Fruit fly (Drosophila melanogaster): ENCODE measurements around the gene Sulf1.

- TF ChIP-seq CG8478 (optimal IDR thresholded peaks at IDR 0.05), result no peak
- TF ChIP-seq CTCF (optimal IDR thresholded peaks at IDR 0.05), result no peak
Measured at dm6 chr3R:16279382-16279932, 59.9 kb downstream of the Sulf1 start.
